Worm (Caenorhabditis elegans) whole organism, L3 larva: Measurements from ENCODE around the gene srh-258.

Experiments used
- aly-2 ChIP-seq: fragments of 150-350 bp; optimal IDR thresholded peaks from 2 replicates; lab custom pipeline; 2014; ENCODE audit warnings: missing biosample characterization, missing genetic modification characterization
- ama-1 ChIP-seq: fragments of 150-350 bp; optimal IDR thresholded peaks from 2 replicates; lab custom pipeline; 2018
- ceh-16 ChIP-seq: sonication (generic microtip); optimal IDR thresholded peaks from 2 replicates; lab custom pipeline; 2017; ENCODE audit warnings: missing biosample characterization, missing genetic modification characterization
- ceh-28 ChIP-seq: fragments of 150-350 bp; optimal IDR thresholded peaks from 2 replicates; lab custom pipeline; 2014; ENCODE audit warnings: missing biosample characterization, missing genetic modification reagents, missing genetic modification characterization
- ceh-82 ChIP-seq: fragments of 150-350 bp; optimal IDR thresholded peaks from 2 replicates; lab custom pipeline; 2014; ENCODE audit warnings: missing biosample characterization, missing genetic modification characterization
- daf-12 ChIP-seq: fragments of 150-350 bp; optimal IDR thresholded peaks from 2 replicates; lab custom pipeline; 2014; ENCODE audit warnings: missing biosample characterization, missing genetic modification reagents, missing genetic modification characterization
- egl-27 ChIP-seq: sonication (generic microtip); optimal IDR thresholded peaks from 4 replicates; lab custom pipeline; 2017; ENCODE audit warnings: missing biosample characterization, missing genetic modification reagents, missing genetic modification characterization
- egl-5 ChIP-seq: fragments of 150-350 bp; optimal IDR thresholded peaks from 2 replicates; lab custom pipeline; 2017; ENCODE audit warnings: missing biosample characterization, missing genetic modification reagents, missing genetic modification characterization, inconsistent platforms
- elt-1 ChIP-seq: fragments of 150-350 bp; optimal IDR thresholded peaks from 2 replicates; lab custom pipeline; 2014; ENCODE audit warnings: missing biosample characterization, missing genetic modification characterization
- elt-2 ChIP-seq: sonication (generic microtip); optimal IDR thresholded peaks from 2 replicates; lab custom pipeline; 2016; ENCODE audit warnings: missing genetic modification reagents, mild to moderate bottlenecking, missing genetic modification characterization, missing compliant biosample characterization
- elt-3 ChIP-seq, 3 experiments: fragments of 150-350 bp in 1 of 3; sonication (generic microtip) in 2 of 3; optimal IDR thresholded peaks; 2 replicates in 2 of 3; 4 replicates in 1 of 3; lab custom pipeline; 2014 to 2017; ENCODE audit warnings: missing biosample characterization in 3 of 3, missing genetic modification characterization in 3 of 3
- eor-1 ChIP-seq, 2 experiments: fragments of 150-350 bp; optimal IDR thresholded peaks; 2 replicates each; lab custom pipeline; 2014 to 2018; ENCODE audit warnings: missing biosample characterization in 2 of 2, missing genetic modification characterization in 2 of 2
- fkh-10 ChIP-seq: sonication (generic microtip); optimal IDR thresholded peaks from 2 replicates; lab custom pipeline; 2017; ENCODE audit warnings: missing biosample characterization, missing genetic modification reagents, missing genetic modification characterization
- fkh-2 ChIP-seq: fragments of 150-350 bp; optimal IDR thresholded peaks from 2 replicates; lab custom pipeline; 2014; ENCODE audit warnings: missing biosample characterization, missing genetic modification reagents, missing genetic modification characterization
- fos-1 ChIP-seq: fragments of 150-350 bp; optimal IDR thresholded peaks from 2 replicates; lab custom pipeline; 2014; ENCODE audit warnings: missing biosample characterization, missing genetic modification characterization
- hmg-11 ChIP-seq: sonication (generic microtip); optimal IDR thresholded peaks from 2 replicates; lab custom pipeline; 2016; ENCODE audit warnings: missing genetic modification characterization, missing compliant biosample characterization
- jun-1 ChIP-seq: fragments of 150-350 bp; optimal IDR thresholded peaks from 2 replicates; lab custom pipeline; 2014; ENCODE audit warnings: missing biosample characterization, missing genetic modification reagents, missing genetic modification characterization
- lin-15B ChIP-seq: fragments of 150-350 bp; optimal IDR thresholded peaks from 2 replicates; lab custom pipeline; 2014; ENCODE audit warnings: missing biosample characterization, missing genetic modification characterization
- lin-39 ChIP-seq: fragments of 150-350 bp; optimal IDR thresholded peaks from 2 replicates; lab custom pipeline; 2018; ENCODE audit warnings: missing biosample characterization, missing genetic modification reagents, missing genetic modification characterization
- lsy-12 ChIP-seq: sonication (generic microtip); optimal IDR thresholded peaks from 2 replicates; lab custom pipeline; 2016; ENCODE audit warnings: mild to moderate bottlenecking, missing genetic modification characterization, missing compliant biosample characterization
- mml-1 ChIP-seq: fragments of 150-350 bp; sonication (generic microtip); optimal IDR thresholded peaks from 3 replicates; lab custom pipeline; 2014; ENCODE audit warnings: missing biosample characterization, missing genetic modification characterization
- nfya-1 ChIP-seq: sonication (generic microtip); optimal IDR thresholded peaks from 2 replicates; lab custom pipeline; 2017; ENCODE audit warnings: missing genetic modification characterization, mild to moderate bottlenecking, missing compliant biosample characterization, antibody characterized with exemption, moderate library complexity; ENCODE audit not compliant: insufficient read depth
- nhr-11 ChIP-seq: fragments of 150-350 bp; optimal IDR thresholded peaks from 2 replicates; lab custom pipeline; 2014; ENCODE audit warnings: missing biosample characterization, missing genetic modification characterization
- nhr-23 ChIP-seq: fragments of 150-350 bp; optimal IDR thresholded peaks from 2 replicates; lab custom pipeline; 2014; ENCODE audit warnings: missing biosample characterization, missing genetic modification reagents, missing genetic modification characterization
- nhr-237 ChIP-seq: fragments of 150-350 bp; optimal IDR thresholded peaks from 2 replicates; lab custom pipeline; 2014; ENCODE audit warnings: missing biosample characterization, missing genetic modification characterization
- nhr-43 ChIP-seq: sonication (generic microtip); optimal IDR thresholded peaks from 2 replicates; lab custom pipeline; 2016; ENCODE audit warnings: mild to moderate bottlenecking, missing genetic modification characterization, missing compliant biosample characterization; ENCODE audit not compliant: poor library complexity, severe bottlenecking
- nhr-67 ChIP-seq: fragments of 150-350 bp; optimal IDR thresholded peaks from 2 replicates; lab custom pipeline; 2014; ENCODE audit warnings: missing biosample characterization, missing genetic modification characterization
- nhr-76 ChIP-seq: fragments of 150-350 bp; sonication (generic microtip); optimal IDR thresholded peaks from 5 replicates; lab custom pipeline; 2014; ENCODE audit warnings: missing biosample characterization, missing genetic modification characterization
- nhr-77 ChIP-seq: fragments of 150-350 bp; optimal IDR thresholded peaks from 2 replicates; lab custom pipeline; 2014; ENCODE audit warnings: missing biosample characterization, missing genetic modification characterization
- skn-1 ChIP-seq: fragments of 150-350 bp; optimal IDR thresholded peaks from 2 replicates; lab custom pipeline; 2014; ENCODE audit warnings: missing biosample characterization, missing genetic modification characterization
- snpc-4 ChIP-seq: fragments of 150-350 bp; optimal IDR thresholded peaks from 2 replicates; lab custom pipeline; 2014; ENCODE audit warnings: missing biosample characterization, missing genetic modification characterization
- tbx-2 ChIP-seq: sonication (generic microtip); optimal IDR thresholded peaks from 2 replicates; lab custom pipeline; 2016; ENCODE audit warnings: mild to moderate bottlenecking, missing genetic modification characterization, missing compliant biosample characterization
- unc-62 ChIP-seq: fragments of 150-350 bp; sonication (generic microtip); optimal IDR thresholded peaks from 4 replicates; lab custom pipeline; 2014; ENCODE audit warnings: missing biosample characterization, missing genetic modification reagents, missing genetic modification characterization

The srh-258 gene

ce11 chrV:15413847-15414246 is 8.9 kb downstream of the srh-258 start, which contains the start of gene srh-264:
Gene srh-264, plus strand, starts transcription at chrV:15414147.
- TF ChIP-seq ceh-28 (tag; lab: Kevin White, UChicago): no peak
- no peak for TF ChIP-seq unc-62 (GFP tag; lab: Kevin White, UChicago)
- no peak for TF ChIP-seq ceh-82 (tag; lab: Kevin White, UChicago)
- no peak for TF ChIP-seq lin-15B
- TF ChIP-seq lsy-12 (tag; lab: Kevin White, UChicago): no peak
- TF ChIP-seq hmg-11 (tag; lab: Kevin White, UChicago): no peak
- no peak for TF ChIP-seq aly-2 (tag; lab: Kevin White, UChicago)
- no peak for TF ChIP-seq mml-1 (tag; lab: Kevin White, UChicago)
- no peak for TF ChIP-seq nhr-76 (tag; lab: Kevin White, UChicago)
- TF ChIP-seq elt-1 (tag; lab: Kevin White, UChicago): no peak
- no peak for TF ChIP-seq eor-1 (tag; optimal IDR thresholded peaks at IDR 0.05; lab: Kevin White, UChicago)
- no peak for TF ChIP-seq elt-2 (tag; lab: Kevin White, UChicago)
- no peak for TF ChIP-seq nhr-43 (tag; lab: Kevin White, UChicago)
- no peak for TF ChIP-seq nhr-23 (tag; lab: Kevin White, UChicago)
- no peak for TF ChIP-seq lin-39 (tag; lab: Kevin White, UChicago)
- TF ChIP-seq ama-1 (lab: Kevin White, UChicago): no peak
- TF ChIP-seq snpc-4 (tag; lab: Kevin White, UChicago): no peak
- TF ChIP-seq nhr-11 (tag; lab: Kevin White, UChicago): no peak
- TF ChIP-seq egl-5 (tag; lab: Kevin White, UChicago): no peak
- TF ChIP-seq skn-1: no peak

DNA sequence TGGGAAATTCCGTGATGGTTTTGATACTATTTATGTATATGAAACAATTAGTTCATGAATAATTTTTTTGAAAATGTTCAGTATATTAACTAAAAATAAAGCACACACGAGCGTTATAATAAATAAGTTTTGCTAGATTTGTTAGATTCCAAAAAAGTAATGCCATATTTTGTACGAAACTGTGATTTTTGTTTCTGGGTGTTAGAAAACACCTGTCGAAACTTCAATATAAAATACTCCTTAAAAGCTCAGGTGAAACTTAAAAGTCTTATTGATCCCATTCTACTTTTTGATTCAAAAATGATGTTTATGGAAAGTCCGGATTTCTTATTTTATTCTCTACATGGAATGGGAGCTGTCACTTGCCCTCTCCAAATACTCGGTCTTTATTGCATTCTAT is 11.0 kb downstream of the srh-258 start, which contains the start of gene srh-265:
Gene srh-265 (plus strand): TSS at position 301 of the 400 bp plus-strand sequence.
- no peak for TF ChIP-seq nhr-237 (tag; lab: Kevin White, UChicago)
- TF ChIP-seq elt-3 (tag; optimal IDR thresholded peaks at IDR 0.05; lab: Kevin White, UChicago): no peak
- no peak for TF ChIP-seq ama-1 (lab: Kevin White, UChicago)
- TF ChIP-seq nhr-77 (tag; lab: Kevin White, UChicago): no peak
- no peak for TF ChIP-seq nhr-67 (tag; lab: Kevin White, UChicago)
- TF ChIP-seq fos-1 (tag; lab: Kevin White, UChicago): no peak
- no peak for TF ChIP-seq egl-5 (tag; lab: Kevin White, UChicago)

ce11 chrV:15417822-15418221 is 12.9 kb downstream of the srh-258 start, which contains the start of gene T06E6.10:
Gene T06E6.10, plus strand, starts transcription at chrV:15418122.
- TF ChIP-seq unc-62 (GFP tag; lab: Kevin White, UChicago): no peak
- TF ChIP-seq tbx-2 (tag; lab: Kevin White, UChicago): no peak
- no peak for TF ChIP-seq fkh-10 (GFP tag; lab: Kevin White, UChicago)
- TF ChIP-seq ceh-16 (tag; lab: Kevin White, UChicago): no peak
- no peak for TF ChIP-seq elt-1 (tag; lab: Kevin White, UChicago)
- no peak for TF ChIP-seq egl-27
- no peak for TF ChIP-seq nfya-1 (tag; lab: Kevin White, UChicago)
- TF ChIP-seq skn-1: no peak
- TF ChIP-seq nhr-237 (tag; lab: Kevin White, UChicago): no peak
- no peak for TF ChIP-seq snpc-4 (tag; lab: Kevin White, UChicago)
- no peak for TF ChIP-seq aly-2 (tag; lab: Kevin White, UChicago)
- no peak for TF ChIP-seq fos-1 (tag; lab: Kevin White, UChicago)

- no peak for TF ChIP-seq fkh-2
- no peak for TF ChIP-seq nhr-67 (tag; lab: Kevin White, UChicago)
- TF ChIP-seq nhr-43 (tag; lab: Kevin White, UChicago): no peak
- TF ChIP-seq jun-1 (tag; lab: Kevin White, UChicago): no peak
- no peak for TF ChIP-seq nhr-23 (tag; lab: Kevin White, UChicago)
- TF ChIP-seq ceh-28 (tag; lab: Kevin White, UChicago): no peak
- no peak for TF ChIP-seq daf-12 (tag; lab: Kevin White, UChicago)
These were observed 18.6 kb downstream of the srh-258 start, which contains the start of gene fbxa-104 for ce11 chrV:15423601-15424000. Gene fbxa-104, minus strand, starts transcription at chrV:15423683.
